Worm (Caenorhabditis elegans): ENCODE measurements around the gene F52H3.6.

DNA sequence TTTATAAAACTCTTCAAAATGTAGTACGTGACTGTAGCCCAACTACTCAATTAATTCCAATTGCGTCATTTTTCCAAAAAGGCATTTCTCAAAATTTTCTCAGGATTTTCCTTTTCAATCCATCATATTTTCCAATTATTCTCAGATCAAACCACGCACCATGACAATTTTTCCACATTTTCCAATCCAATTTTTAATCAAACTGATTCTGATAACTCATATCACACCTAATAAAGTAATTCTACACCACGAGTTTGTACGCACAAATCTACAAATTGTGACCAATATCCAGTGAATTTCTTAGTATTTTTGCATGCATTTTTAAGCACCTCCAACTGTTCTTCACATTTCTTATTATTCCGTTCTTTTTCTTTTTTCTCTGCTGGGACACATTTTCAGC lies 23.3 kb upstream of the F52H3.6 start:
- no peak for TF ChIP-seq him-1 (tag; optimal IDR thresholded peaks at IDR 0.05)
- TF ChIP-seq dao-5 (tag; optimal IDR thresholded peaks at IDR 0.05), result no peak
